Fruit fly (Drosophila melanogaster): Measurements from ENCODE around the gene Pten.

Pten gene

dm6 chr2L:10220501-10221386, 40.1 kb downstream of the Pten start, which contains the start of the genes Npc1a and Prosalpha6 (continued):
- TF ChIP-seq CG14667 (GFP tag; IDR thresholded peaks at IDR 0.05), result peak; percentile 82
- peak; percentile 57; the same call in 1 of the 2 replicates for TF ChIP-seq ato (GFP tag; IDR thresholded peaks at IDR 0.05; ENCODE audit: partially characterized antibody)
- TF ChIP-seq Ets97D (GFP tag; optimal IDR thresholded peaks at IDR 0.05), result peak; percentile 68
- TF ChIP-seq CG8924 (tag; optimal IDR thresholded peaks at IDR 0.05), result peak; percentile 47
- no peak for TF ChIP-seq Antp (GFP tag; optimal IDR thresholded peaks at IDR 0.05)

- TF ChIP-seq pb (GFP tag; optimal IDR thresholded peaks at IDR 0.05) (no peak), CG7357 (GFP tag; IDR thresholded peaks at IDR 0.05) (no peak), scrt (GFP tag; optimal IDR thresholded peaks at IDR 0.05) (peak; percentile 36), lov (optimal IDR thresholded peaks at IDR 0.05) (no peak), lov (GFP tag; IDR thresholded peaks at IDR 0.05) (no peak), pros (GFP tag; optimal IDR thresholded peaks at IDR 0.05) (no peak), CG1832 (GFP tag; optimal IDR thresholded peaks at IDR 0.05) (no peak), btn (GFP tag; optimal IDR thresholded peaks at IDR 0.05) (no peak), Side (GFP tag; optimal IDR thresholded peaks at IDR 0.05) (no peak), dimm (GFP tag; IDR thresholded peaks at IDR 0.05) (no peak), nerfin-1 (tag; optimal IDR thresholded peaks at IDR 0.05) (peak; percentile 52), CG15479 (GFP tag; optimal IDR thresholded peaks at IDR 0.05) (peak; percentile 14), fru (optimal IDR thresholded peaks at IDR 0.05) (no peak), CG4820 (GFP tag; optimal IDR thresholded peaks at IDR 0.05) (no peak), CG6689 (GFP tag; IDR thresholded peaks at IDR 0.05) (no peak), Vsx1 (GFP tag; optimal IDR thresholded peaks at IDR 0.05) (no peak), CG2199 (GFP tag; IDR thresholded peaks at IDR 0.05) (0 out of 3 replicates have a peak, but pooled peaks have one; percentile 32), gce (GFP tag; IDR thresholded peaks at IDR 0.05) (no peak), emc (GFP tag; optimal IDR thresholded peaks at IDR 0.05) (no peak), sens (GFP tag) (peak; percentile 40), CG34422 (GFP tag; IDR thresholded peaks at IDR 0.05) (no peak), Drgx (GFP tag; IDR thresholded peaks at IDR 0.05) (no peak), HLH3B (GFP tag; IDR thresholded peaks at IDR 0.05) (0 out of 2 replicates have a peak, but pooled peaks have one; percentile 8), eve (GFP tag; optimal IDR thresholded peaks at IDR 0.05) (peak in 1 of 2 experiments; percentile 75), tup (GFP tag; optimal IDR thresholded peaks at IDR 0.05) (no peak), cad (GFP tag; optimal IDR thresholded peaks at IDR 0.05) (peak; percentile 5), Med (GFP tag) (no peak), YL-1 (GFP tag; optimal IDR thresholded peaks at IDR 0.05) (no peak), so (GFP tag; IDR thresholded peaks at IDR 0.05) (no peak), hkb (optimal IDR thresholded peaks at IDR 0.05) (no peak), hkb (GFP tag; IDR thresholded peaks at IDR 0.05) (no peak), Dref (GFP tag; IDR thresholded peaks at IDR 0.05) (no peak), ab (GFP tag; optimal IDR thresholded peaks at IDR 0.05) (no peak), cas (GFP tag; IDR thresholded peaks at IDR 0.05) (no peak), CG16813 (GFP tag; IDR thresholded peaks at IDR 0.05; ENCODE audit: partially characterized antibody) (no peak), disco-r (GFP tag; optimal IDR thresholded peaks at IDR 0.05) (no peak), Pdp1 (GFP tag; optimal IDR thresholded peaks at IDR 0.05) (peak in 1 of 2 experiments; percentile 96), Gsc (GFP tag; IDR thresholded peaks at IDR 0.05) (no peak)
Measured at dm6 chr2L:10220010-10220409, 40.8 kb downstream of the Pten start.
